Worm (Caenorhabditis elegans): ENCODE results near the gene ctf-18.

The ctf-18 gene

DNA sequence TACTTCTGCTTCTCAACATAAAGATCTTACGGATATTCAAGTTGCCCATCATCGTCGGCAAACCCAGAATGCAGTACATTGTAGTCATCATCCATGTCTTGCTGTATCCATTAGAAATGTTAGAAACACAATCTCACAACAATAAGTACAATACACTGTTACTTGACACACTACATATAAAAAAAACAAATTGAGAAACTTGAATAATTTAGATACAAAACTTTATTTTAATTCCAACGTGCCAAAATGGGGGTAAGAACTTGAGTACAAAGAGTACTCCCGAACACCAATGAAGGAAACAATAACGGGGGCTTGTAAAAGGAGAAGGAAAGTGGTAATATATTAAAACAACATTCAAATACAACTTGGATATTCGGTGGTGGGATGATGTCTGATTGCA, at the start of gene ctf-18:
ctf-18 (minus strand) TSS at position 101 of the 400 bp plus-strand sequence.
- TF ChIP-seq swsn-7 (tag; optimal IDR thresholded peaks at IDR 0.05) (no peak), tlp-1 (tag; optimal IDR thresholded peaks at IDR 0.05) (no peak), jun-1 (tag; optimal IDR thresholded peaks at IDR 0.05) (no peak), lin-13 (GFP tag; optimal IDR thresholded peaks at IDR 0.05) (no peak), hlh-17 (GFP tag; optimal IDR thresholded peaks at IDR 0.05; ENCODE audit: borderline replicate concordance) (no peak), alr-1 (tag; optimal IDR thresholded peaks at IDR 0.05; ENCODE audit: borderline replicate concordance) (no peak), fos-1 (tag; optimal IDR thresholded peaks at IDR 0.05) (no peak)

- peak in 2 of 6 experiments; percentile 0 to 8 for TF ChIP-seq elt-3 (tag; optimal IDR thresholded peaks at IDR 0.05)
- TF ChIP-seq nhr-90 (tag; optimal IDR thresholded peaks at IDR 0.05; ENCODE audit: poor library complexity) = peak; percentile 33
- TF ChIP-seq lin-14 (GFP tag; optimal IDR thresholded peaks at IDR 0.05) = peak; percentile 73
- peak; percentile 25 for TF ChIP-seq snu-23 (GFP tag; optimal IDR thresholded peaks at IDR 0.05)
- no peak for TF ChIP-seq pag-3 (tag; optimal IDR thresholded peaks at IDR 0.05; ENCODE audit: borderline replicate concordance, insufficient read depth)
- peak; percentile 19 for TF ChIP-seq nhr-20 (tag; optimal IDR thresholded peaks at IDR 0.05)
- TF ChIP-seq unc-98 (GFP tag; IDR thresholded peaks at IDR 0.05) = no peak
- no peak for TF ChIP-seq tbx-2 (tag; optimal IDR thresholded peaks at IDR 0.05)
- TF ChIP-seq elt-2 (tag; optimal IDR thresholded peaks at IDR 0.05) = peak; percentile 45
- no peak for TF ChIP-seq lin-15B (tag; optimal IDR thresholded peaks at IDR 0.05)
- TF ChIP-seq nhr-47 (tag; optimal IDR thresholded peaks at IDR 0.05) = peak; percentile 0
- TF ChIP-seq nhr-71 (tag; optimal IDR thresholded peaks at IDR 0.05) = peak; percentile 14
- no peak for TF ChIP-seq efl-1 (optimal IDR thresholded peaks at IDR 0.05)
- peak in 1 of 2 experiments; percentile 62 for TF ChIP-seq efl-1 (GFP tag; optimal IDR thresholded peaks at IDR 0.05 in 1 of 2)
- TF ChIP-seq ets-5 (GFP tag; IDR thresholded peaks at IDR 0.05) = no peak
- peak; percentile 14 for TF ChIP-seq mep-1 (tag; optimal IDR thresholded peaks at IDR 0.05)
- TF ChIP-seq blmp-1 (tag; optimal IDR thresholded peaks at IDR 0.05) = peak; percentile 74
- peak; percentile 9; the same call in 1 of the 2 replicates for TF ChIP-seq nhr-19 (GFP tag; conservative IDR thresholded peaks at IDR 0.05)
- TF ChIP-seq ceh-8 (GFP tag; optimal IDR thresholded peaks at IDR 0.05) = no peak
Observed at ce11 chrIV:10174932-10175732, 48.7 kb upstream of the ctf-18 start.

- TF ChIP-seq ceh-8 (GFP tag; optimal IDR thresholded peaks at IDR 0.05) = no peak
Observed at ce11 chrIV:10174328-10174727, 47.9 kb upstream of the ctf-18 start, which contains the start of gene pxf-1. Gene pxf-1 (minus strand): TSS chrIV:10174341.

- no peak for TF ChIP-seq skn-1 (tag; optimal IDR thresholded peaks at IDR 0.05)
- TF ChIP-seq nhr-71 (tag; optimal IDR thresholded peaks at IDR 0.05) = peak; percentile 21
- TF ChIP-seq nhr-28 (tag; optimal IDR thresholded peaks at IDR 0.05) = no peak
- TF ChIP-seq lin-14 (GFP tag; optimal IDR thresholded peaks at IDR 0.05) = peak; percentile 84
- TF ChIP-seq fkh-10 (GFP tag; optimal IDR thresholded peaks at IDR 0.05) = peak; percentile 92
- peak; percentile 38 for TF ChIP-seq ces-1 (GFP tag; optimal IDR thresholded peaks at IDR 0.05)
- TF ChIP-seq pqm-1 (tag; optimal IDR thresholded peaks at IDR 0.05) = no peak
- no peak for TF ChIP-seq nhr-47 (tag; optimal IDR thresholded peaks at IDR 0.05)
- TF ChIP-seq alr-1 (tag; optimal IDR thresholded peaks at IDR 0.05; ENCODE audit: borderline replicate concordance) = no peak
Observed at ce11 chrIV:10170808-10171207, 44.4 kb upstream of the ctf-18 start.

ce11 chrIV:10164086-10164485, 37.6 kb upstream of the ctf-18 start:
- TF ChIP-seq pax-3 (tag; optimal IDR thresholded peaks at IDR 0.05) = no peak
- no peak for TF ChIP-seq nhr-11 (tag; optimal IDR thresholded peaks at IDR 0.05)
- TF ChIP-seq grh-1 (GFP tag; IDR thresholded peaks at IDR 0.05) = no peak
- no peak for TF ChIP-seq pqm-1 (tag; optimal IDR thresholded peaks at IDR 0.05)
- TF ChIP-seq tlp-1 (tag; optimal IDR thresholded peaks at IDR 0.05) = no peak
- no peak for TF ChIP-seq ceh-8 (GFP tag; optimal IDR thresholded peaks at IDR 0.05)
- TF ChIP-seq fkh-10 (GFP tag; optimal IDR thresholded peaks at IDR 0.05) = no peak
- TF ChIP-seq nhr-28 (tag; optimal IDR thresholded peaks at IDR 0.05) = no peak
- no peak for TF ChIP-seq ztf-4 (tag; optimal IDR thresholded peaks at IDR 0.05)
- TF ChIP-seq elt-3 (tag; optimal IDR thresholded peaks at IDR 0.05) = no peak
- no peak for TF ChIP-seq lin-13 (GFP tag; optimal IDR thresholded peaks at IDR 0.05)
